Worm (Caenorhabditis elegans) whole organism, young adult: ENCODE data around the gene W02A2.8.

Experiments used
- B0336.3 ChIP-seq: fragments of 200-800 bp; sonication (Bioruptor generic); IDR thresholded peaks from 2 replicates; pipeline ENCODE4 v1.3.6; 2022; ENCODE audit warnings: missing genetic modification characterization, missing compliant biosample characterization
- D2030.7 ChIP-seq: fragments of 200-800 bp; sonication (Bioruptor generic); IDR thresholded peaks from 2 replicates; pipeline ENCODE4 v1.3.6; 2022; ENCODE audit warnings: missing genetic modification reagents, missing genetic modification characterization, missing compliant biosample characterization
- F23B12.7 ChIP-seq: sonication (generic microtip); optimal IDR thresholded peaks from 2 replicates; lab custom pipeline; 2017; ENCODE audit warnings: missing genetic modification characterization, mild to moderate bottlenecking, missing compliant biosample characterization, antibody characterized with exemption, moderate library complexity; ENCODE audit not compliant: insufficient read depth
- F39B2.1 ChIP-seq: fragments of 200-800 bp; sonication (Bioruptor generic); IDR thresholded peaks from 2 replicates; pipeline ENCODE4 v1.3.6; 2022; ENCODE audit warnings: missing genetic modification reagents, missing genetic modification characterization, missing compliant biosample characterization
- F52B5.7 ChIP-seq: sonication (generic microtip); optimal IDR thresholded peaks from 2 replicates; lab custom pipeline; 2016; ENCODE audit warnings: mild to moderate bottlenecking, missing genetic modification characterization, missing compliant biosample characterization
- F55B11.4 ChIP-seq: sonication (generic microtip); optimal IDR thresholded peaks from 2 replicates; lab custom pipeline; 2016; ENCODE audit warnings: missing compliant biosample characterization, missing genetic modification characterization, borderline replicate concordance; ENCODE audit not compliant: insufficient read depth
- K11D2.4 ChIP-seq: fragments of 200-800 bp; sonication (Bioruptor generic); IDR thresholded peaks from 2 replicates; pipeline ENCODE4 v1.3.6; 2022; ENCODE audit warnings: missing genetic modification reagents, missing genetic modification characterization, missing compliant biosample characterization
- Y53G8AR.9 ChIP-seq: fragments of 200-800 bp; sonication (Bioruptor generic); conservative IDR thresholded peaks from 2 replicates; pipeline ENCODE4 v1.3.6; 2022; ENCODE audit warnings: missing genetic modification reagents, missing genetic modification characterization, missing compliant biosample characterization
- Y56A3A.18 ChIP-seq: fragments of 200-800 bp; sonication (Bioruptor generic); IDR thresholded peaks from 2 replicates; pipeline ENCODE4 v1.3.6; 2022; ENCODE audit warnings: missing genetic modification reagents, missing genetic modification characterization, missing compliant biosample characterization
- ZK185.1 ChIP-seq: sonication (generic microtip); optimal IDR thresholded peaks from 2 replicates; lab custom pipeline; 2016; ENCODE audit warnings: mild to moderate bottlenecking, missing genetic modification characterization, missing compliant biosample characterization; ENCODE audit not compliant: poor library complexity, severe bottlenecking
- aptf-2 ChIP-seq: fragments of 200-800 bp; sonication (Bioruptor generic); conservative IDR thresholded peaks from 2 replicates; pipeline ENCODE4 v1.3.6; 2022; ENCODE audit warnings: missing genetic modification reagents, missing genetic modification characterization, missing compliant biosample characterization
- aptf-3 ChIP-seq: fragments of 200-800 bp; sonication (Bioruptor generic); IDR thresholded peaks from 2 replicates; pipeline ENCODE4 v1.3.6; 2022; ENCODE audit warnings: missing genetic modification characterization, missing compliant biosample characterization
- atf-7 ChIP-seq: sonication (generic microtip); optimal IDR thresholded peaks from 2 replicates; lab custom pipeline; 2017; ENCODE audit warnings: mild to moderate bottlenecking, missing genetic modification characterization, missing compliant biosample characterization
- athp-1 ChIP-seq: sonication (generic microtip); optimal IDR thresholded peaks from 2 replicates; lab custom pipeline; 2017; ENCODE audit warnings: mild to moderate bottlenecking, missing genetic modification characterization, missing compliant biosample characterization
- attf-3 ChIP-seq: fragments of 200-800 bp; sonication (Bioruptor generic); conservative IDR thresholded peaks from 2 replicates; pipeline ENCODE4 v1.3.6; 2022; ENCODE audit warnings: missing genetic modification reagents, missing genetic modification characterization, missing compliant biosample characterization
- cebp-2 ChIP-seq: fragments of 200-800 bp; sonication (Bioruptor generic); IDR thresholded peaks from 2 replicates; pipeline ENCODE4 v1.3.6; 2022; ENCODE audit warnings: missing genetic modification characterization, missing compliant biosample characterization
- ceh-58 ChIP-seq: fragments of 200-800 bp; sonication (Bioruptor generic); IDR thresholded peaks from 2 replicates; pipeline ENCODE4 v1.3.6; 2022; ENCODE audit warnings: missing genetic modification characterization, missing compliant biosample characterization
- chd-7 ChIP-seq: sonication (generic microtip); optimal IDR thresholded peaks from 2 replicates; lab custom pipeline; 2016; ENCODE audit warnings: mild to moderate bottlenecking, missing genetic modification characterization, moderate library complexity, missing compliant biosample characterization
- dox-1 ChIP-seq: fragments of 200-800 bp; sonication (Bioruptor generic); IDR thresholded peaks from 2 replicates; pipeline ENCODE4 v1.3.6; 2022; ENCODE audit warnings: missing genetic modification reagents, missing genetic modification characterization, missing compliant biosample characterization
- efl-1 ChIP-seq: fragments of 150-350 bp; optimal IDR thresholded peaks from 2 replicates; lab custom pipeline; 2014; ENCODE audit warnings: missing biosample characterization, missing genetic modification reagents, missing genetic modification characterization
- egl-44 ChIP-seq: fragments of 200-800 bp; sonication (Bioruptor generic); IDR thresholded peaks from 2 replicates; pipeline ENCODE4 v1.3.6; 2022; ENCODE audit warnings: missing genetic modification reagents, missing genetic modification characterization, missing compliant biosample characterization
- ekl-4 ChIP-seq: fragments of 200-800 bp; sonication (Bioruptor generic); IDR thresholded peaks from 2 replicates; pipeline ENCODE4 v1.3.6; 2022; ENCODE audit warnings: missing genetic modification reagents, missing genetic modification characterization, missing compliant biosample characterization
- gei-17 ChIP-seq: fragments of 200-800 bp; sonication (Bioruptor generic); optimal IDR thresholded peaks from 2 replicates; lab custom pipeline; 2018; ENCODE audit warnings: mild to moderate bottlenecking, missing genetic modification characterization, missing compliant biosample characterization
- hlh-12 ChIP-seq: sonication (generic microtip); optimal IDR thresholded peaks from 2 replicates; lab custom pipeline; 2016; ENCODE audit warnings: missing genetic modification characterization, missing compliant biosample characterization
- hlh-26 ChIP-seq: fragments of 200-800 bp; sonication (Bioruptor generic); conservative IDR thresholded peaks from 2 replicates; pipeline ENCODE4 v1.3.6; 2022; ENCODE audit warnings: missing genetic modification reagents, missing genetic modification characterization, missing compliant biosample characterization
- hmg-1.2 ChIP-seq: fragments of 200-800 bp; sonication (Bioruptor generic); IDR thresholded peaks from 2 replicates; pipeline ENCODE4 v1.3.6; 2022; ENCODE audit warnings: missing genetic modification reagents, missing genetic modification characterization, missing compliant biosample characterization
- lin-40 ChIP-seq: sonication (generic microtip); optimal IDR thresholded peaks from 2 replicates; lab custom pipeline; 2016; ENCODE audit warnings: missing genetic modification characterization, mild to moderate bottlenecking, missing compliant biosample characterization, missing genotype, missing genetic modification reagents
- madf-10 ChIP-seq: sonication (generic microtip); optimal IDR thresholded peaks from 2 replicates; lab custom pipeline; 2016; ENCODE audit warnings: mild to moderate bottlenecking, missing genetic modification characterization, missing compliant biosample characterization
- madf-3 ChIP-seq: fragments of 200-800 bp; sonication (Bioruptor generic); IDR thresholded peaks from 2 replicates; pipeline ENCODE4 v1.3.6; 2022; ENCODE audit warnings: missing genetic modification reagents, missing genetic modification characterization, missing compliant biosample characterization
- madf-6 ChIP-seq: fragments of 200-800 bp; sonication (Bioruptor generic); IDR thresholded peaks from 2 replicates; pipeline ENCODE4 v1.3.6; 2022; ENCODE audit warnings: missing genetic modification reagents, missing genetic modification characterization, missing compliant biosample characterization
- madf-8 ChIP-seq: fragments of 200-800 bp; sonication (Bioruptor generic); conservative IDR thresholded peaks from 2 replicates; pipeline ENCODE4 v1.3.6; 2022; ENCODE audit warnings: missing genetic modification reagents, missing genetic modification characterization, missing compliant biosample characterization
- mcd-1 ChIP-seq: fragments of 200-800 bp; sonication (Bioruptor generic); IDR thresholded peaks from 2 replicates; pipeline ENCODE4 v1.3.6; 2022; ENCODE audit warnings: missing genetic modification reagents, missing genetic modification characterization, missing compliant biosample characterization
- mel-28 ChIP-seq: sonication (generic microtip); optimal IDR thresholded peaks from 2 replicates; lab custom pipeline; 2016; ENCODE audit warnings: borderline replicate concordance, mild to moderate bottlenecking, missing genetic modification characterization, missing compliant biosample characterization
- nfyb-1 ChIP-seq: fragments of 200-800 bp; sonication (Bioruptor generic); IDR thresholded peaks from 2 replicates; pipeline ENCODE4 v1.3.6; 2022; ENCODE audit warnings: missing genetic modification reagents, missing genetic modification characterization, missing compliant biosample characterization
- nhr-80 ChIP-seq: sonication (generic microtip); optimal IDR thresholded peaks from 2 replicates; lab custom pipeline; 2016; ENCODE audit warnings: missing genetic modification characterization, missing compliant biosample characterization
- nhr-90 ChIP-seq: sonication (generic microtip); optimal IDR thresholded peaks from 2 replicates; lab custom pipeline; 2016; ENCODE audit warnings: missing genotype, mild to moderate bottlenecking, missing genetic modification characterization, missing compliant biosample characterization
- pha-4 ChIP-seq: fragments of 150-350 bp; sonication (generic microtip); optimal IDR thresholded peaks from 2 replicates; lab custom pipeline; 2014; ENCODE audit warnings: missing biosample characterization, missing genetic modification reagents, missing genetic modification characterization
- rec-8 ChIP-seq, 2 experiments: sonication (generic microtip); optimal IDR thresholded peaks; 2 replicates each; lab custom pipeline; 2016; ENCODE audit warnings: mild to moderate bottlenecking in 2 of 2, missing genetic modification characterization in 2 of 2, missing genetic modification reagents in 2 of 2, missing genotype in 2 of 2, missing biosample characterization in 1 of 2, missing compliant biosample characterization in 1 of 2, moderate library complexity in 1 of 2
- sdz-38 ChIP-seq: sonication (generic microtip); optimal IDR thresholded peaks from 2 replicates; lab custom pipeline; 2016; ENCODE audit warnings: missing genotype, missing genetic modification characterization, missing compliant biosample characterization
- snpc-1.3 ChIP-seq: sonication (generic microtip); optimal IDR thresholded peaks from 2 replicates; lab custom pipeline; 2017; ENCODE audit warnings: missing genetic modification characterization, mild to moderate bottlenecking, missing compliant biosample characterization, antibody characterized with exemption, moderate library complexity, missing genotype, missing genetic modification reagents; ENCODE audit not compliant: insufficient read depth
- sptf-2 ChIP-seq: fragments of 200-800 bp; sonication (Bioruptor generic); optimal IDR thresholded peaks from 2 replicates; lab custom pipeline; 2018; ENCODE audit warnings: mild to moderate bottlenecking, missing genetic modification characterization, missing compliant biosample characterization
- tbp1 ChIP-seq: fragments of 200-800 bp; sonication (Bioruptor generic); optimal IDR thresholded peaks from 2 replicates; lab custom pipeline; 2018; ENCODE audit warnings: mild to moderate bottlenecking, missing genetic modification characterization, missing compliant biosample characterization
- unc-62 ChIP-seq: fragments of 150-350 bp; optimal IDR thresholded peaks from 2 replicates; lab custom pipeline; 2014; ENCODE audit warnings: missing biosample characterization, missing genetic modification reagents, missing genetic modification characterization
- ztf-22 ChIP-seq: fragments of 200-800 bp; sonication (Bioruptor generic); optimal IDR thresholded peaks from 2 replicates; lab custom pipeline; 2018; ENCODE audit warnings: mild to moderate bottlenecking, missing genetic modification characterization, moderate library complexity, missing compliant biosample characterization
- ztf-26 ChIP-seq: sonication (generic microtip); optimal IDR thresholded peaks from 2 replicates; lab custom pipeline; 2017; ENCODE audit warnings: missing genetic modification characterization, missing compliant biosample characterization
- ztf-3 ChIP-seq: fragments of 200-800 bp; sonication (Bioruptor generic); optimal IDR thresholded peaks from 2 replicates; lab custom pipeline; 2018; ENCODE audit warnings: mild to moderate bottlenecking, missing genetic modification characterization, missing compliant biosample characterization

Gene W02A2.8

ce11 chrIV:13318773-13319172, 39.6 kb downstream of the W02A2.8 start (continued):
- TF ChIP-seq F55B11.4 (tag; lab: Kevin White, UChicago) = no peak
- no peak for TF ChIP-seq F39B2.1
- no peak for TF ChIP-seq dox-1 (GFP tag; lab: Robert Waterston, UW)
- no peak for TF ChIP-seq sptf-2
- peak; percentile 82 for TF ChIP-seq nfyb-1 (GFP tag; lab: Robert Waterston, UW)
- no peak for TF ChIP-seq attf-3
- peak; percentile 34; the same call in 1 of the 2 replicates for TF ChIP-seq ekl-4
- TF ChIP-seq Y56A3A.18 (GFP tag; lab: Robert Waterston, UW) = 0 out of 2 replicates have a peak, but pooled peaks have one; percentile 56
- peak; percentile 56; the same call in 1 of the 2 replicates for TF ChIP-seq K11D2.4 (GFP tag; lab: Robert Waterston, UW)
- TF ChIP-seq F52B5.7 (tag; lab: Kevin White, UChicago) = peak; percentile 34
- TF ChIP-seq efl-1 (GFP tag; lab: Kevin White, UChicago) = no peak
- TF ChIP-seq rec-8 (tag; optimal IDR thresholded peaks at IDR 0.05; lab: Kevin White, UChicago) = no peak
- peak; percentile 63 for TF ChIP-seq madf-10
- no peak for TF ChIP-seq ceh-58 (GFP tag; lab: Robert Waterston, UW)
- no peak for TF ChIP-seq aptf-2
- TF ChIP-seq athp-1 (tag; lab: Kevin White, UChicago) = peak; percentile 61

- TF ChIP-seq mcd-1 (GFP tag; lab: Robert Waterston, UW) = 0 out of 2 replicates have a peak, but pooled peaks have one; percentile 16
- no peak for TF ChIP-seq madf-3 (GFP tag; lab: Robert Waterston, UW)
- peak; percentile 9; the same call in 1 of the 2 replicates for TF ChIP-seq madf-6
These were observed 43.0 kb downstream of the W02A2.8 start, which contains the start of gene fat-1 for ce11 chrIV:13315344-13315743. TSS of gene fat-1 (plus strand) at chrIV:13315644.

DNA sequence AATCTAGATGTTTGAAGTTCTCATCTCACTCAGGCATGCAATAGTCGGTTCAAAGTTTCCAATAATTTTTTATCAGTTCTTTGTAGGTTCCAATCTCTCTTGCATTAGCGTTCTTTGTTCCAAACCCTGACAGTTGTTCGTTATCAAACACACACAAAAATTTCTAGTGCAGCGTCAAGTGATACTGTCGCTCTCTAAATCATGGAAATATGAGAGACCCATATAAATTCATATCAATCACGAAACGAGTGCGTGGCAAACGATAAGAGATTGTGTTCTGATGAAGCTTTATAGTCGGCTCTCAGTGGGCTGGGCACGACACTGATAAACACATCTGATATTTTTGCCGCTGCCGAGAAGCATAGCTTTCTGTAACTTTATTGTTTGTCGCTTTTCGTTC, 44.2 kb downstream of the W02A2.8 start:
- peak; percentile 46 for TF ChIP-seq chd-7
- TF ChIP-seq snpc-1.3 (tag; lab: Kevin White, UChicago) = no peak
- TF ChIP-seq aptf-3 (GFP tag; lab: Robert Waterston, UW) = no peak
- peak; percentile 28 for TF ChIP-seq ZK185.1 (tag; lab: Kevin White, UChicago)
- TF ChIP-seq egl-44 (GFP tag; lab: Robert Waterston, UW) = 0 out of 2 replicates have a peak, but pooled peaks have one; percentile 39
- TF ChIP-seq nhr-80 (tag; lab: Kevin White, UChicago) = peak; percentile 95
- peak; percentile 3 for TF ChIP-seq ztf-26 (tag; lab: Kevin White, UChicago)
- peak; percentile 53 for TF ChIP-seq atf-7
- TF ChIP-seq F23B12.7 (tag; lab: Kevin White, UChicago) = peak; percentile 8
- no peak for TF ChIP-seq hlh-12 (tag; lab: Kevin White, UChicago)
- peak; percentile 59 for TF ChIP-seq dox-1 (GFP tag; lab: Robert Waterston, UW)
- no peak for TF ChIP-seq ztf-3 (GFP tag; lab: Kevin White, UChicago)
- TF ChIP-seq gei-17 (GFP tag; lab: Kevin White, UChicago) = no peak
- no peak for TF ChIP-seq sdz-38 (tag; lab: Kevin White, UChicago)
- 0 out of 2 replicates have a peak, but pooled peaks have one; percentile 40 for TF ChIP-seq Y53G8AR.9 (GFP tag; lab: Robert Waterston, UW)
- TF ChIP-seq ztf-22 (GFP tag; lab: Kevin White, UChicago) = peak; percentile 27
- no peak for TF ChIP-seq D2030.7 (GFP tag; lab: Robert Waterston, UW)
- no peak for TF ChIP-seq hlh-26
- TF ChIP-seq unc-62 (GFP tag; lab: Kevin White, UChicago) = peak; percentile 44
- 0 out of 2 replicates have a peak, but pooled peaks have one; percentile 71 for TF ChIP-seq cebp-2 (GFP tag; lab: Robert Waterston, UW)
- peak; percentile 51; the same call in 1 of the 2 replicates for TF ChIP-seq B0336.3
- peak; percentile 13; the same call in 1 of the 2 replicates for TF ChIP-seq hmg-1.2 (GFP tag; lab: Robert Waterston, UW)
- TF ChIP-seq pha-4 (tag; lab: Kevin White, UChicago) = peak; percentile 91
- TF ChIP-seq tbp1 (GFP tag; lab: Kevin White, UChicago) = peak; percentile 38
- TF ChIP-seq mel-28 (tag; lab: Kevin White, UChicago) = no peak
- TF ChIP-seq madf-8 (GFP tag; lab: Robert Waterston, UW) = no peak
- TF ChIP-seq lin-40 (tag; lab: Kevin White, UChicago) = peak; percentile 26
- peak; percentile 16 for TF ChIP-seq nhr-90 (tag; lab: Kevin White, UChicago)
